Worm (Caenorhabditis elegans) whole organism, midembryonic: Measurements from ENCODE around the gene H12D21.11.

Source experiments
- T22C8.4 ChIP-seq: fragments of 200-800 bp; sonication (Bioruptor generic); IDR thresholded peaks from 2 replicates; pipeline ENCODE4 v1.3.6; 2022; ENCODE audit warnings: missing genetic modification characterization, missing compliant biosample characterization
- cog-1 ChIP-seq: sonication (generic microtip); optimal IDR thresholded peaks from 2 replicates; lab custom pipeline; 2016; ENCODE audit warnings: missing genetic modification characterization, missing compliant biosample characterization
- flt-1 ChIP-seq: fragments of 200-800 bp; sonication (Bioruptor generic); IDR thresholded peaks from 2 replicates; pipeline ENCODE4 v1.3.6; 2022; ENCODE audit warnings: missing genetic modification characterization, missing compliant biosample characterization
- klf-2 ChIP-seq: fragments of 200-800 bp; sonication (Bioruptor generic); conservative IDR thresholded peaks from 2 replicates; pipeline ENCODE4 v1.3.6; 2022; ENCODE audit warnings: missing genetic modification reagents, missing genetic modification characterization, missing compliant biosample characterization
- med-1 ChIP-seq: sonication (generic microtip); optimal IDR thresholded peaks from 2 replicates; lab custom pipeline; 2017; ENCODE audit warnings: missing genetic modification characterization, mild to moderate bottlenecking, missing compliant biosample characterization, antibody characterized with exemption, missing genetic modification reagents; ENCODE audit not compliant: insufficient read depth
- ref-1 ChIP-seq: fragments of 200-800 bp; sonication (Bioruptor generic); conservative IDR thresholded peaks from 2 replicates; pipeline ENCODE4 v1.3.6; 2022; ENCODE audit warnings: missing genetic modification reagents, missing genetic modification characterization, missing compliant biosample characterization
- tab-1 ChIP-seq: fragments of 200-800 bp; sonication (Bioruptor generic); IDR thresholded peaks from 2 replicates; pipeline ENCODE4 v1.3.6; 2022; ENCODE audit warnings: missing genetic modification characterization, missing compliant biosample characterization
- ztf-23 ChIP-seq: fragments of 200-800 bp; sonication (Bioruptor generic); IDR thresholded peaks from 2 replicates; pipeline ENCODE4 v1.3.6; 2022; ENCODE audit warnings: missing genetic modification reagents, missing genetic modification characterization, missing compliant biosample characterization
- ztf-29 ChIP-seq: fragments of 200-800 bp; sonication (Bioruptor generic); IDR thresholded peaks from 2 replicates; pipeline ENCODE4 v1.3.6; 2022; ENCODE audit warnings: missing genetic modification reagents, missing genetic modification characterization, missing compliant biosample characterization

Gene H12D21.11

ce11 chrV:14949477-14949876 lies 33.8 kb downstream of the H12D21.11 start, which contains the start of gene hil-1:
Gene hil-1 (plus strand): TSS chrV:14949777.
- TF ChIP-seq ztf-23 (GFP tag; lab: Robert Waterston, UW) (no peak), ztf-29 (GFP tag; lab: Robert Waterston, UW) (no peak), flt-1 (GFP tag; lab: Robert Waterston, UW) (no peak)

ce11 chrV:14954633-14955032 lies 38.9 kb downstream of the H12D21.11 start, which contains the start of gene C30G7.5:
Gene C30G7.5 (minus strand): TSS chrV:14954733.
- no peak for TF ChIP-seq klf-2 (GFP tag; lab: Robert Waterston, UW)
- TF ChIP-seq med-1 (GFP tag; lab: Kevin White, UChicago): no peak
- TF ChIP-seq ref-1 (GFP tag; lab: Robert Waterston, UW): no peak
- TF ChIP-seq ztf-29 (GFP tag; lab: Robert Waterston, UW): no peak
- no peak for TF ChIP-seq cog-1
- TF ChIP-seq ztf-23 (GFP tag; lab: Robert Waterston, UW): no peak
- no peak for TF ChIP-seq T22C8.4 (GFP tag; lab: Robert Waterston, UW)
- no peak for TF ChIP-seq tab-1
- TF ChIP-seq flt-1 (GFP tag; lab: Robert Waterston, UW): no peak

- no peak for TF ChIP-seq cog-1
- no peak for TF ChIP-seq flt-1 (GFP tag; lab: Robert Waterston, UW)
- no peak for TF ChIP-seq ref-1 (GFP tag; lab: Robert Waterston, UW)
- TF ChIP-seq klf-2 (GFP tag; lab: Robert Waterston, UW): no peak
- TF ChIP-seq ztf-29 (GFP tag; lab: Robert Waterston, UW): no peak
- no peak for TF ChIP-seq tab-1
- no peak for TF ChIP-seq med-1 (GFP tag; lab: Kevin White, UChicago)
Measured at ce11 chrV:14955676-14956075, 40.0 kb downstream of the H12D21.11 start, which contains the start of gene F02D8.9. Gene F02D8.9 (minus strand): TSS chrV:14955776.
